Worm (Caenorhabditis elegans): ENCODE results near the gene gst-37.

Gene gst-37

ce11 chrV:1943465-1943864 lies 22.0 kb downstream of the gst-37 start (continued):
- TF ChIP-seq Y95B8A.8 (GFP tag; IDR thresholded peaks at IDR 0.05) (no peak), B0035.1 (tag; optimal IDR thresholded peaks at IDR 0.05) (no peak), efl-1 (GFP tag; optimal IDR thresholded peaks at IDR 0.05) (no peak), let-526 (GFP tag; IDR thresholded peaks at IDR 0.05) (no peak), F55B11.4 (tag; optimal IDR thresholded peaks at IDR 0.05; ENCODE audit: borderline replicate concordance, insufficient read depth) (no peak), hmg-1.2 (GFP tag; IDR thresholded peaks at IDR 0.05) (0 out of 2 replicates have a peak, but pooled peaks have one; percentile 7), ZK185.1 (tag; optimal IDR thresholded peaks at IDR 0.05; ENCODE audit: poor library complexity, severe bottlenecking) (no peak), sdz-38 (tag; optimal IDR thresholded peaks at IDR 0.05) (no peak), dox-1 (GFP tag; IDR thresholded peaks at IDR 0.05) (no peak), F39B2.1 (GFP tag; IDR thresholded peaks at IDR 0.05) (no peak), F23B12.7 (tag; optimal IDR thresholded peaks at IDR 0.05; ENCODE audit: insufficient read depth) (no peak), F37B4.10 (GFP tag; IDR thresholded peaks at IDR 0.05) (no peak), tlf-1 (GFP tag; optimal IDR thresholded peaks at IDR 0.05) (no peak), C17E4.6 (GFP tag; IDR thresholded peaks at IDR 0.05) (no peak), unc-130 (GFP tag; optimal IDR thresholded peaks at IDR 0.05) (no peak), egl-44 (GFP tag; IDR thresholded peaks at IDR 0.05) (no peak), ceh-27 (GFP tag; optimal IDR thresholded peaks at IDR 0.05) (peak; percentile 12), nhr-179 (tag; optimal IDR thresholded peaks at IDR 0.05) (no peak), ztf-26 (tag; optimal IDR thresholded peaks at IDR 0.05) (no peak), hlh-26 (GFP tag; conservative IDR thresholded peaks at IDR 0.05) (no peak), mes-4 (tag; optimal IDR thresholded peaks at IDR 0.05) (no peak), F49E8.2 (tag; optimal IDR thresholded peaks at IDR 0.05; ENCODE audit: insufficient read depth) (no peak), hsf-1 (GFP tag; IDR thresholded peaks at IDR 0.05) (no peak), ccch-3 (GFP tag; optimal IDR thresholded peaks at IDR 0.05) (no peak), Y53G8AR.9 (GFP tag; conservative IDR thresholded peaks at IDR 0.05) (no peak), K11D2.4 (GFP tag; IDR thresholded peaks at IDR 0.05) (no peak), nhr-90 (tag; optimal IDR thresholded peaks at IDR 0.05) (no peak), repo-1 (tag; optimal IDR thresholded peaks at IDR 0.05) (no peak), rcor-1 (GFP tag; IDR thresholded peaks at IDR 0.05) (no peak), C06A6.2 (GFP tag; conservative IDR thresholded peaks at IDR 0.05) (no peak), xnd-1 (tag; optimal IDR thresholded peaks at IDR 0.05) (no peak), ceh-91 (GFP tag; IDR thresholded peaks at IDR 0.05) (no peak), zfh-2 (GFP tag; conservative IDR thresholded peaks at IDR 0.05) (peak; percentile 86), ama-1 (optimal IDR thresholded peaks at IDR 0.05) (no peak), ama-1 (GFP tag; optimal IDR thresholded peaks at IDR 0.05) (no peak), lin-40 (tag; optimal IDR thresholded peaks at IDR 0.05) (peak; percentile 17), K12H6.12 (tag; optimal IDR thresholded peaks at IDR 0.05) (peak; percentile 61), ceh-100 (GFP tag; IDR thresholded peaks at IDR 0.05) (no peak), nhr-80 (tag; optimal IDR thresholded peaks at IDR 0.05) (no peak), snpc-1.3 (tag; optimal IDR thresholded peaks at IDR 0.05; ENCODE audit: insufficient read depth) (no peak), rpc-1 (optimal IDR thresholded peaks at IDR 0.05) (no peak), rpc-1 (tag; optimal IDR thresholded peaks at IDR 0.05) (no peak), mel-28 (tag; optimal IDR thresholded peaks at IDR 0.05; ENCODE audit: borderline replicate concordance) (no peak), tbx-9 (tag; optimal IDR thresholded peaks at IDR 0.05; ENCODE audit: borderline replicate concordance) (no peak), mcd-1 (GFP tag; IDR thresholded peaks at IDR 0.05) (peak; percentile 25; the same call in 1 of the 2 replicates), F52B5.7 (tag; optimal IDR thresholded peaks at IDR 0.05) (no peak), B0336.3 (GFP tag; IDR thresholded peaks at IDR 0.05) (no peak), attf-5 (GFP tag; optimal IDR thresholded peaks at IDR 0.05) (no peak), F22D6.2 (tag; optimal IDR thresholded peaks at IDR 0.05) (no peak), ets-4 (GFP tag; optimal IDR thresholded peaks at IDR 0.05) (no peak), hlh-12 (tag; optimal IDR thresholded peaks at IDR 0.05) (no peak)

Measured in whole organism, young adult.